Fruit fly (Drosophila melanogaster) whole organism, embryonic: Measurements from ENCODE around the gene Cyp4ac3.

ENCODE experiments used
- Asciz ChIP-seq: fragments of 200-800 bp; sonication (Bioruptor generic); optimal IDR thresholded peaks from 2 replicates; lab custom pipeline; 2017; ENCODE audit warnings: missing biosample characterization, mild to moderate bottlenecking, missing genetic modification characterization, missing genetic modification reagents
- CG1024 ChIP-seq: fragments of 200-800 bp; sonication (Bioruptor generic); IDR thresholded peaks from 2 replicates; pipeline ENCODE4 v1.3.6; 2022; ENCODE audit warnings: missing biosample characterization, missing genetic modification characterization
- CG10462 ChIP-seq: fragments of 200-800 bp; sonication (Bioruptor generic); optimal IDR thresholded peaks from 2 replicates; lab custom pipeline; 2016; ENCODE audit warnings: missing biosample characterization, missing genetic modification characterization
- CG12659 ChIP-seq: fragments of 200-800 bp; sonication (Bioruptor generic); optimal IDR thresholded peaks from 3 replicates; lab custom pipeline; 2017; ENCODE audit warnings: mild to moderate bottlenecking, missing biosample characterization, missing genetic modification reagents, missing genetic modification characterization
- CG13775 ChIP-seq: fragments of 200-800 bp; sonication (Bioruptor generic); optimal IDR thresholded peaks from 3 replicates; lab custom pipeline; 2017; ENCODE audit warnings: missing biosample characterization, mild to moderate bottlenecking, missing genetic modification characterization
- CG14441 ChIP-seq: fragments of 200-800 bp; sonication (Bioruptor generic); IDR thresholded peaks from 2 replicates; pipeline ENCODE4 v1.3.6; 2022; ENCODE audit warnings: missing biosample characterization, missing genetic modification characterization
- CG14965 ChIP-seq: fragments of 200-800 bp; sonication (Bioruptor generic); optimal IDR thresholded peaks from 2 replicates; lab custom pipeline; 2016; ENCODE audit warnings: missing biosample characterization, missing genetic modification characterization, borderline replicate concordance
- CG15073 ChIP-seq: fragments of 200-800 bp; sonication (Bioruptor generic); optimal IDR thresholded peaks from 2 replicates; lab custom pipeline; 2016; ENCODE audit warnings: missing biosample characterization, missing genetic modification characterization
- CG1529 ChIP-seq: fragments of 200-800 bp; sonication (Bioruptor generic); optimal IDR thresholded peaks from 3 replicates; lab custom pipeline; 2018; ENCODE audit warnings: missing biosample characterization, missing genetic modification characterization
- CG15601 ChIP-seq: fragments of 200-800 bp; sonication (Bioruptor generic); optimal IDR thresholded peaks from 3 replicates; lab custom pipeline; 2019; ENCODE audit warnings: missing biosample characterization, mild to moderate bottlenecking, missing genetic modification characterization, moderate library complexity
- CG17359 ChIP-seq: fragments of 200-800 bp; sonication (Bioruptor generic); optimal IDR thresholded peaks from 3 replicates; lab custom pipeline; 2018; ENCODE audit warnings: missing biosample characterization, mild to moderate bottlenecking, missing genetic modification characterization, moderate library complexity
- CG17361 ChIP-seq: fragments of 200-800 bp; sonication (Bioruptor generic); IDR thresholded peaks from 3 replicates; pipeline ENCODE4 v1.3.6; 2022; ENCODE audit warnings: missing biosample characterization, missing genetic modification characterization
- CG1832 ChIP-seq: fragments of 200-800 bp; sonication (Bioruptor generic); optimal IDR thresholded peaks from 2 replicates; lab custom pipeline; 2017; ENCODE audit warnings: missing biosample characterization, mild to moderate bottlenecking, missing genetic modification characterization, inconsistent platforms
- CG2875 ChIP-seq: fragments of 200-800 bp; sonication (Bioruptor generic); optimal IDR thresholded peaks from 2 replicates; lab custom pipeline; 2017; ENCODE audit warnings: missing biosample characterization, mild to moderate bottlenecking, missing genetic modification characterization, missing genetic modification reagents
- CG34376 ChIP-seq: fragments of 200-800 bp; sonication (Bioruptor generic); optimal IDR thresholded peaks from 2 replicates; lab custom pipeline; 2018; ENCODE audit warnings: missing biosample characterization, mild to moderate bottlenecking, missing genetic modification characterization
- CG6254 ChIP-seq: fragments of 200-800 bp; sonication (Bioruptor generic); optimal IDR thresholded peaks from 3 replicates; lab custom pipeline; 2017; ENCODE audit warnings: mild to moderate bottlenecking, missing biosample characterization, missing genetic modification reagents, missing genetic modification characterization
- CG6689 ChIP-seq: fragments of 200-800 bp; sonication (Bioruptor generic); IDR thresholded peaks from 2 replicates; pipeline ENCODE4 v1.3.6; 2022; ENCODE audit warnings: missing biosample characterization, missing genetic modification characterization
- CG7372 ChIP-seq: fragments of 200-800 bp; sonication (Bioruptor generic); IDR thresholded peaks from 2 replicates; pipeline ENCODE4 v1.3.6; 2022; ENCODE audit warnings: missing biosample characterization, missing genetic modification characterization
- CG7745 ChIP-seq: fragments of 200-800 bp; sonication (Bioruptor generic); optimal IDR thresholded peaks from 2 replicates; lab custom pipeline; 2018; ENCODE audit warnings: missing biosample characterization, mild to moderate bottlenecking, missing genetic modification characterization, moderate library complexity
- Doc3 ChIP-seq: fragments of 200-800 bp; sonication (Bioruptor generic); IDR thresholded peaks from 3 replicates; pipeline ENCODE4 v1.3.6; 2022; ENCODE audit warnings: missing biosample characterization, missing genetic modification characterization; ENCODE audit not compliant: partially characterized antibody
- ERR ChIP-seq: fragments of 200-800 bp; sonication (Bioruptor generic); optimal IDR thresholded peaks from 2 replicates; lab custom pipeline; 2016; ENCODE audit warnings: missing biosample characterization, missing genetic modification characterization
- Gug ChIP-seq: fragments of 200-800 bp; sonication (Bioruptor generic); IDR thresholded peaks from 4 replicates; pipeline ENCODE4 v1.3.6; 2022; ENCODE audit warnings: missing biosample characterization, missing genetic modification characterization
- HHEX ChIP-seq: fragments of 200-800 bp; sonication (Bioruptor generic); optimal IDR thresholded peaks from 3 replicates; lab custom pipeline; 2017; ENCODE audit warnings: missing biosample characterization, mild to moderate bottlenecking, missing genetic modification characterization, missing genetic modification reagents
- Hr39 ChIP-seq: fragments of >200 bp; optimal IDR thresholded peaks from 2 replicates; lab custom pipeline; 2017
- Hr78 ChIP-seq, 2 experiments: fragments of 200-800 bp in 1 of 2; fragments of >200 bp in 1 of 2; sonication (Bioruptor generic) in 1 of 2; optimal IDR thresholded peaks; 2 replicates each; lab custom pipeline; 2017 to 2019; ENCODE audit warnings: missing biosample characterization in 2 of 2, missing genetic modification characterization in 2 of 2, mild to moderate bottlenecking in 1 of 2, moderate library complexity in 1 of 2
- Med ChIP-seq: fragments of 200-800 bp; sonication (Bioruptor generic); peaks from one replicate; lab custom pipeline; 2016; ENCODE audit warnings: missing biosample characterization, missing genetic modification characterization, mild to moderate bottlenecking, inconsistent platforms, moderate library complexity
- Opbp ChIP-seq: fragments of 200-800 bp; sonication (Bioruptor generic); IDR thresholded peaks from 3 replicates; pipeline ENCODE4 v1.3.6; 2022; ENCODE audit warnings: missing biosample characterization, missing genetic modification characterization; ENCODE audit not compliant: partially characterized antibody
- Pdp1 ChIP-seq, 2 experiments: fragments of 200-800 bp; sonication (Bioruptor generic); optimal IDR thresholded peaks; 3 replicates each; lab custom pipeline; 2016; ENCODE audit warnings: missing biosample characterization in 2 of 2, missing genetic modification characterization in 2 of 2, mild to moderate bottlenecking in 1 of 2, moderate library complexity in 1 of 2
- Spps ChIP-seq: fragments of 200-800 bp; sonication (Bioruptor generic); optimal IDR thresholded peaks from 2 replicates; lab custom pipeline; 2018; ENCODE audit warnings: missing biosample characterization, mild to moderate bottlenecking, missing genetic modification characterization
- YL-1 ChIP-seq: fragments of 200-800 bp; sonication (Bioruptor generic); optimal IDR thresholded peaks from 3 replicates; lab custom pipeline; 2017; ENCODE audit warnings: missing biosample characterization, mild to moderate bottlenecking, missing genetic modification characterization
- ara ChIP-seq: fragments of 200-800 bp; sonication (Bioruptor generic); IDR thresholded peaks from 2 replicates; pipeline ENCODE4 v1.3.6; 2022; ENCODE audit warnings: missing biosample characterization, missing genetic modification characterization
- ase ChIP-seq: fragments of 200-800 bp; sonication (Bioruptor generic); IDR thresholded peaks from 3 replicates; pipeline ENCODE4 v1.3.6; 2022; ENCODE audit warnings: missing biosample characterization, missing genetic modification characterization
- bowl ChIP-seq: fragments of 200-800 bp; sonication (Bioruptor generic); IDR thresholded peaks from 2 replicates; pipeline ENCODE4 v1.3.6; 2022; ENCODE audit warnings: missing biosample characterization, missing genetic modification characterization
- cg ChIP-seq: fragments of 200-800 bp; sonication (Bioruptor generic); optimal IDR thresholded peaks from 3 replicates; lab custom pipeline; 2019; ENCODE audit warnings: missing biosample characterization, mild to moderate bottlenecking, missing genetic modification characterization, moderate library complexity
- chinmo ChIP-seq: fragments of 200-800 bp; sonication (Bioruptor generic); IDR thresholded peaks from 4 replicates; pipeline ENCODE4 v1.3.6; 2022; ENCODE audit warnings: missing biosample characterization, missing genetic modification characterization; ENCODE audit not compliant: partially characterized antibody
- chm ChIP-seq: fragments of 200-800 bp; sonication (Bioruptor generic); IDR thresholded peaks from 2 replicates; pipeline ENCODE4 v1.3.6; 2022; ENCODE audit warnings: missing biosample characterization, missing genetic modification characterization
- corto ChIP-seq: fragments of 200-800 bp; sonication (Bioruptor generic); optimal IDR thresholded peaks from 2 replicates; lab custom pipeline; 2016; ENCODE audit warnings: missing biosample characterization, mild to moderate bottlenecking, missing genetic modification characterization, moderate library complexity
- dpn ChIP-seq, 2 experiments: fragments of 200-800 bp; sonication (Bioruptor generic); optimal IDR thresholded peaks; 3 replicates each; lab custom pipeline; 2016; ENCODE audit warnings: missing biosample characterization in 2 of 2, missing genetic modification characterization in 2 of 2
- exex ChIP-seq: fragments of 200-800 bp; sonication (Bioruptor generic); optimal IDR thresholded peaks from 4 replicates; lab custom pipeline; 2018; ENCODE audit warnings: missing biosample characterization, mild to moderate bottlenecking, missing genetic modification characterization, moderate library complexity
- kay ChIP-seq: fragments of 200-800 bp; sonication (Bioruptor generic); optimal IDR thresholded peaks from 2 replicates; lab custom pipeline; 2016; ENCODE audit warnings: missing biosample characterization, missing genetic modification characterization
- mirr ChIP-seq: fragments of 200-800 bp; sonication (Bioruptor generic); optimal IDR thresholded peaks from 3 replicates; lab custom pipeline; 2018; ENCODE audit warnings: missing biosample characterization, mild to moderate bottlenecking, missing genetic modification characterization
- pan ChIP-seq, 4 experiments: fragments of >200 bp in 3 of 4; fragments of 200-800 bp in 1 of 4; sonication (Bioruptor generic) in 1 of 4; optimal IDR thresholded peaks in 3 of 4; IDR thresholded peaks in 1 of 4; 2 replicates each; pipeline versions ENCODE4 v1.3.6 to Lab custom; 2017 to 2022; ENCODE audit warnings: missing biosample characterization in 2 of 4, missing genetic modification characterization in 2 of 4, mixed read lengths in 1 of 4
- sens ChIP-seq: fragments of 200-800 bp; sonication (Bioruptor generic); peaks from one replicate; lab custom pipeline; 2016; ENCODE audit warnings: missing biosample characterization, missing genetic modification characterization
- seq ChIP-seq: fragments of 200-800 bp; sonication (Bioruptor generic); IDR thresholded peaks from 2 replicates; pipeline ENCODE4 v1.3.6; 2022; ENCODE audit warnings: missing biosample characterization, missing genetic modification characterization
- so ChIP-seq: fragments of 200-800 bp; sonication (Bioruptor generic); IDR thresholded peaks from 3 replicates; pipeline ENCODE4 v1.3.6; 2022; ENCODE audit warnings: missing biosample characterization, missing genetic modification characterization
- sr ChIP-seq: fragments of 200-800 bp; sonication (Bioruptor generic); IDR thresholded peaks from 3 replicates; pipeline ENCODE4 v1.3.6; 2022; ENCODE audit warnings: missing biosample characterization, missing genetic modification characterization
- sug ChIP-seq: fragments of 200-800 bp; optimal IDR thresholded peaks from 2 replicates; lab custom pipeline; 2019; ENCODE audit warnings: missing biosample characterization, mild to moderate bottlenecking, missing genetic modification characterization, moderate library complexity
- twi ChIP-seq: fragments of 200-800 bp; optimal IDR thresholded peaks from 2 replicates; lab custom pipeline; 2019; ENCODE audit warnings: missing biosample characterization, mild to moderate bottlenecking, missing genetic modification characterization, moderate library complexity
- vfl ChIP-seq: fragments of 200-800 bp; sonication (Bioruptor generic); optimal IDR thresholded peaks from 2 replicates; lab custom pipeline; 2016; ENCODE audit warnings: missing biosample characterization, missing genetic modification characterization
- z ChIP-seq: fragments of 200-800 bp; sonication (Bioruptor generic); IDR thresholded peaks from 3 replicates; pipeline ENCODE4 v1.3.6; 2022; ENCODE audit warnings: missing biosample characterization, missing genetic modification characterization

The Cyp4ac3 gene

DNA sequence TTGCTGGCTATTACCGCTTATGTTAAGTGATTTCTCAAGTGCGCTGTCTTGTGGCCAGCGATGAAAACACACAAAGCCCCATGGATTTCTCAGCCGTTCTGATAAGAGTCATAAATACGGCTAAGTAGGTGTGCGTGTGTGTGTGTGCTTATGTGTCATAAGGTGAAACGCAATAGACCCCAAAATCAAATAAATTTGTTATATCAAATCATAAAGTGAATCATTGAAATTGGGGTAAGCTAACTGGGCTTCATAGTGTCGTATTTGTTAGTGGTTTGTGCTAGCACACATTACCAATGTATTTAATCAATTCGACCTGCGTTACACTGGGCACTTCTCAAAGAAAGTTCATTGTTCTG is 31.3 kb downstream of the Cyp4ac3 start:
- TF ChIP-seq Asciz (GFP tag; lab: Kevin White, UChicago) (no peak), Hr39 (lab: Kevin White, UChicago) (no peak), CG17359 (tag; lab: Kevin White, UChicago) (no peak), CG12659 (GFP tag; lab: Kevin White, UChicago) (no peak), CG13775 (GFP tag; lab: Kevin White, UChicago) (no peak), CG2875 (no peak), Med (GFP tag; lab: Kevin White, UChicago) (peak; percentile 47), CG1529 (no peak), bowl (GFP tag; lab: Robert Waterston, UW) (0 out of 2 replicates have a peak, but pooled peaks have one; percentile 1), seq (GFP tag; lab: Robert Waterston, UW) (no peak), CG7372 (no peak), dpn (GFP tag; optimal IDR thresholded peaks at IDR 0.05; lab: Kevin White, UChicago) (no peak), CG10462 (no peak), CG6254 (GFP tag; lab: Kevin White, UChicago) (no peak), Opbp (no peak), sug (peak; percentile 27), kay (GFP tag; lab: Kevin White, UChicago) (peak; percentile 21), Hr78 (GFP tag; optimal IDR thresholded peaks at IDR 0.05; lab: Kevin White, UChicago) (peak in 1 of 2 experiments; percentile 54), twi (tag; lab: Kevin White, UChicago) (no peak), CG17361 (0 out of 3 replicates have a peak, but pooled peaks have one; percentile 2), CG15073 (no peak), CG7745 (tag; lab: Kevin White, UChicago) (no peak), CG34376 (GFP tag; lab: Kevin White, UChicago) (peak; percentile 38), exex (tag; lab: Kevin White, UChicago) (peak; percentile 76), mirr (GFP tag; lab: Kevin White, UChicago) (peak; percentile 22), Pdp1 (GFP tag; optimal IDR thresholded peaks at IDR 0.05; lab: Kevin White, UChicago) (peak in 1 of 2 experiments; percentile 51), CG14965 (GFP tag; lab: Kevin White, UChicago) (no peak), vfl (no peak), sens (peak; percentile 20), CG14441 (GFP tag; lab: Robert Waterston, UW) (no peak)

dm6 chr2L:5300237-5300668 is 32.0 kb downstream of the Cyp4ac3 start:
- no peak for TF ChIP-seq Spps (tag; lab: Kevin White, UChicago)
- TF ChIP-seq ase (GFP tag; lab: Robert Waterston, UW): no peak
- TF ChIP-seq chinmo (GFP tag; lab: Robert Waterston, UW): 0 out of 4 replicates have a peak, but pooled peaks have one; percentile 53
- TF ChIP-seq chm (GFP tag; lab: Robert Waterston, UW): peak; percentile 19; the same call in 1 of the 2 replicates
- TF ChIP-seq HHEX: peak; percentile 4
- no peak for TF ChIP-seq CG15601 (tag; lab: Kevin White, UChicago)
- peak; percentile 48 for TF ChIP-seq cg (GFP tag; lab: Kevin White, UChicago)
- TF ChIP-seq so (GFP tag; lab: Robert Waterston, UW): 0 out of 3 replicates have a peak, but pooled peaks have one; percentile 15
- TF ChIP-seq Med (GFP tag; lab: Kevin White, UChicago): peak; percentile 13
- 0 out of 2 replicates have a peak, but pooled peaks have one; percentile 36 for TF ChIP-seq CG6689 (GFP tag; lab: Robert Waterston, UW)
- no peak for TF ChIP-seq Opbp
- TF ChIP-seq YL-1 (GFP tag; lab: Kevin White, UChicago): no peak
- peak; percentile 37; the same call in 1 of the 2 replicates for TF ChIP-seq CG1024 (GFP tag; lab: Robert Waterston, UW)
- no peak for TF ChIP-seq Gug
- TF ChIP-seq Doc3 (GFP tag; lab: Robert Waterston, UW): no peak
- TF ChIP-seq z (GFP tag; lab: Robert Waterston, UW): 0 out of 3 replicates have a peak, but pooled peaks have one; percentile 30
- TF ChIP-seq pan (optimal IDR thresholded peaks at IDR 0.05; lab: Kevin White, UChicago): no peak
- TF ChIP-seq pan (GFP tag; optimal IDR thresholded peaks at IDR 0.05 in 1 of 2, IDR thresholded peaks at IDR 0.05 in 1 of 2): peak in 1 of 2 experiments; percentile 19
- 0 out of 2 replicates have a peak, but pooled peaks have one; percentile 8 for TF ChIP-seq ara (GFP tag; lab: Robert Waterston, UW)
- no peak for TF ChIP-seq corto (GFP tag; lab: Kevin White, UChicago)
- TF ChIP-seq CG1832: peak; percentile 40
- TF ChIP-seq sr (GFP tag; lab: Robert Waterston, UW): peak; percentile 80
- no peak for TF ChIP-seq ERR (GFP tag; lab: Kevin White, UChicago)
